Fruit fly (Drosophila melanogaster): ENCODE measurements around the gene CG34404.

CG34404 gene

DNA sequence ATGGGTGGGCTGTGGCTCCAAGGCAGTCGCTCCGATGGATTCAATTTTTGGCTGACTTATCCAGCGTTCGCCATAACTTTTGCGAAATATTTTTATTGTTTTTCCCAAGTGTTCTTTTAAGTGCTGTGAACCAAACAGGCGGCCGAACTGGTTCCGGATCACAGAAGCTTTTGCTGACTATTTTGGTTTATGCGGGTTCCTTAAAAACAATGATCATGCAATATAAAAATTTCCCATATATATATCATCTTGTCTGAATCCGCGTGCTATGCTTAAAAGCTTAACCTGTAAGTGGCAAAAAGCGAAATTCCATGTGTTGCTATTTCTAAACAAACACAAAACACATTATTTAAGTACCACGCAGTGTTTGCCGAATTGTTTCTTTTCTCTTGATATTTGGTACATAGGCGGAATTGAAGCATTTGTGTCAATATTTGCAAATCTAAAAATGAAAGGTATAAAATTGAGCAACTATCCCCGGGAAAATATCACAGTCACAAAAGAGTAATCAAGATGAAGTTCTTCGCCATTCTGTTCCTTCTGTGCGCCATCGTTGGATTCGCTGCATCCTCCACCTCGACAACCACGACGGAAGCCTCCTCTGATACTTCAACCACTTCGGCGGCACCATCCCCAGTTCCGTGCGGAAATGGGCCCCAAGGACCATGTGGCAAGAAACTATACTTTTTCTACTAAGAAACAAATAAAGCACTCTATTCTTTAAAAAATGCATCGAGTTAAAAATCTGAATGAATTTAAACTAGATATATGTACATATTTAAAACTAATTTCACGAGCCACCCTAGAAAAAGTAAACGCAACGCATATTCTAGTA, 47.3 kb downstream of the CG34404 start, which contains the start of the genes CG6276 and CG44040 (continued):
- TF ChIP-seq CG7786 (GFP tag; optimal IDR thresholded peaks at IDR 0.05) (peak; percentile 34), CG11560 (tag; IDR thresholded peaks at IDR 0.05) (no peak), peb (GFP tag; IDR thresholded peaks at IDR 0.05) (no peak), so (GFP tag; IDR thresholded peaks at IDR 0.05) (no peak), CG15514 (GFP tag; optimal IDR thresholded peaks at IDR 0.05) (peak; percentile 99), CG11085 (GFP tag; IDR thresholded peaks at IDR 0.05) (no peak), Lim3 (GFP tag; IDR thresholded peaks at IDR 0.05) (no peak), Hr3 (GFP tag; optimal IDR thresholded peaks at IDR 0.05) (peak; percentile 36), Ravus (GFP tag; IDR thresholded peaks at IDR 0.05) (no peak), jigr1 (GFP tag; IDR thresholded peaks at IDR 0.05) (no peak), TFAM (GFP tag; optimal IDR thresholded peaks at IDR 0.05) (no peak), sima (GFP tag; optimal IDR thresholded peaks at IDR 0.05) (no peak), Pdp1 (GFP tag; optimal IDR thresholded peaks at IDR 0.05) (peak; percentile 34 to 48), lilli (GFP tag; optimal IDR thresholded peaks at IDR 0.05) (peak; percentile 64), Xbp1 (GFP tag; optimal IDR thresholded peaks at IDR 0.05) (peak; percentile 35), jumu (GFP tag; optimal IDR thresholded peaks at IDR 0.05) (no peak), Mes4 (GFP tag; optimal IDR thresholded peaks at IDR 0.05) (no peak), Fer2 (tag; optimal IDR thresholded peaks at IDR 0.05) (peak; percentile 24), CG13894 (tag; optimal IDR thresholded peaks at IDR 0.05) (peak; percentile 20), Max (GFP tag; optimal IDR thresholded peaks at IDR 0.05) (peak; percentile 11), CG2199 (GFP tag; IDR thresholded peaks at IDR 0.05) (no peak), CG34224 (GFP tag; IDR thresholded peaks at IDR 0.05; ENCODE audit: partially characterized antibody) (no peak), CG8388 (GFP tag; optimal IDR thresholded peaks at IDR 0.05) (peak; percentile 32), otp (GFP tag; IDR thresholded peaks at IDR 0.05) (0 out of 3 replicates have a peak, but pooled peaks have one; percentile 23), CG10959 (GFP tag; IDR thresholded peaks at IDR 0.05) (no peak), esg (GFP tag; conservative IDR thresholded peaks at IDR 0.05) (peak; percentile 22; the same call in 1 of the 2 replicates), mirr (GFP tag; optimal IDR thresholded peaks at IDR 0.05) (no peak), CG5245 (GFP tag; optimal IDR thresholded peaks at IDR 0.05) (no peak), CG3163 (GFP tag; optimal IDR thresholded peaks at IDR 0.05) (peak; percentile 2), CG1832 (GFP tag; optimal IDR thresholded peaks at IDR 0.05) (no peak), CG18011 (GFP tag; optimal IDR thresholded peaks at IDR 0.05) (no peak), gro (GFP tag; optimal IDR thresholded peaks at IDR 0.05) (peak; percentile 37), caup (GFP tag; optimal IDR thresholded peaks at IDR 0.05; ENCODE audit: severe bottlenecking) (peak; percentile 60), CG6813 (GFP tag; optimal IDR thresholded peaks at IDR 0.05) (peak; percentile 36), psq (GFP tag; optimal IDR thresholded peaks at IDR 0.05) (no peak), Hand (GFP tag; optimal IDR thresholded peaks at IDR 0.05) (peak; percentile 57), Adf1 (GFP tag; IDR thresholded peaks at IDR 0.05) (0 out of 2 replicates have a peak, but pooled peaks have one; percentile 23), CG31441 (GFP tag; IDR thresholded peaks at IDR 0.05) (peak; percentile 39), Deaf1 (tag; optimal IDR thresholded peaks at IDR 0.05) (no peak), rib (GFP tag; IDR thresholded peaks at IDR 0.05) (no peak), eve (GFP tag; optimal IDR thresholded peaks at IDR 0.05) (no peak), zen2 (GFP tag; IDR thresholded peaks at IDR 0.05; ENCODE audit: partially characterized antibody) (no peak), Scr (GFP tag; IDR thresholded peaks at IDR 0.05; ENCODE audit: partially characterized antibody) (no peak), Poxn (GFP tag; IDR thresholded peaks at IDR 0.05) (no peak), al (GFP tag; IDR thresholded peaks at IDR 0.05) (peak; percentile 9; the same call in 1 of the 2 replicates), CG32772 (GFP tag; IDR thresholded peaks at IDR 0.05) (peak; percentile 24; the same call in 1 of the 2 replicates), Hmr (GFP tag; optimal IDR thresholded peaks at IDR 0.05) (peak; percentile 64), dmrt11E (tag; optimal IDR thresholded peaks at IDR 0.05) (no peak), ftz-f1 (GFP tag; optimal IDR thresholded peaks at IDR 0.05) (no peak)
